Worm (Caenorhabditis elegans): ENCODE measurements around the gene Y17D7B.4.

DNA sequence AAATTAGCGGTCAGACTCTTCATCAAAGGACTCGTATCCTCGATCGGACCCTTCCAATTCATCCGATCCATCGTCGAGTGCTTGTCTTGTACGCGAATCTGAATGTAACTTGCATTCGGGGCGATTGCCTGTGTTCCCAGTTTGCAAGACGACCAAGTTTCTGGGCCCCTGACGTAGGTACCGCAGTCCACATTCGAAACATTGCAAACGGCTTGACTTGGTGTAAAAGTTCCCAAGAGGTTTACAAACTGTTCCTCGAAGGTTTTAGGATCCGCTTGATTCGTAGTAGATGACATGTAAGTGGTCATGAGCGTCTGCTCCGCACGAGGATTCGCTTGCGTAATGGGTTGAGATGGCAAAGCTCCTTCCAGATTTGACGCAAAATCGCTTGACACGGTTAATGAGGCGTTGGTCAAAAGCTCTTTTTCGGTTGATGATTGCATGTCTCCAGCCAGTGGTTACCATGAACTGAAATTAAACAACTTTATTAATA, at the start of gene Y17D7B.4:
- TF ChIP-seq W03F9.2 (tag; optimal IDR thresholded peaks at IDR 0.05), result no peak
- TF ChIP-seq dao-5 (tag; optimal IDR thresholded peaks at IDR 0.05), result no peak

Data from whole organism, L4/young adult.